Fruit fly (Drosophila melanogaster): ENCODE measurements around the gene CG17751.

DNA sequence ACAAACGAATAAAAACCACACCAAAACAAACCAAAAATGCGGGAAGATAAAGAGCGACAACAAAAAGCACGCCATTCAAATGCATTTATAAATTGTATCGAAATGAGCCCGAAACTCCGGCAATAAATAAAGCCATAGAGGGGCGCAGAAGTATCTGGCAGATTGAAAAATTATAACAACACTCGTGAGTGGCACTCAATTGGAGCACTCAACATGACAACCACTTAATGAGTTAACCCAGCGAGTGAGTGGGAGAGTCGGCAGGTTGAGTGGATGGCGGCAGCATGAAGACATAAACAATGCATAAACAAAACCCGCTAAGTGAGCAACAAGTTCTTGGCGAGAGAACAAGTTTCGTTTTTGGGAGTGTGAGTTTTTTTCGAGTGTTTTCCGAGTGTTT, 38.3 kb upstream of the CG17751 start:
- TF ChIP-seq pan (optimal IDR thresholded peaks at IDR 0.05) (no peak), EcR (GFP tag; optimal IDR thresholded peaks at IDR 0.05) (no peak), psq (optimal IDR thresholded peaks at IDR 0.05) (no peak), Dll (optimal IDR thresholded peaks at IDR 0.05) (no peak), CG8478 (optimal IDR thresholded peaks at IDR 0.05) (no peak)
